Fruit fly (Drosophila melanogaster) S2 (cell line): Measurements from ENCODE around the gene Spn28Db.

ENCODE experiments used
- CG8478 ChIP-seq: fragments of >200 bp; optimal IDR thresholded peaks from 2 replicates; lab custom pipeline; 2018
- CTCF ChIP-seq, 2 experiments: fragments of >200 bp; optimal IDR thresholded peaks; 2 replicates each; lab custom pipeline; 2018

Spn28Db gene

DNA sequence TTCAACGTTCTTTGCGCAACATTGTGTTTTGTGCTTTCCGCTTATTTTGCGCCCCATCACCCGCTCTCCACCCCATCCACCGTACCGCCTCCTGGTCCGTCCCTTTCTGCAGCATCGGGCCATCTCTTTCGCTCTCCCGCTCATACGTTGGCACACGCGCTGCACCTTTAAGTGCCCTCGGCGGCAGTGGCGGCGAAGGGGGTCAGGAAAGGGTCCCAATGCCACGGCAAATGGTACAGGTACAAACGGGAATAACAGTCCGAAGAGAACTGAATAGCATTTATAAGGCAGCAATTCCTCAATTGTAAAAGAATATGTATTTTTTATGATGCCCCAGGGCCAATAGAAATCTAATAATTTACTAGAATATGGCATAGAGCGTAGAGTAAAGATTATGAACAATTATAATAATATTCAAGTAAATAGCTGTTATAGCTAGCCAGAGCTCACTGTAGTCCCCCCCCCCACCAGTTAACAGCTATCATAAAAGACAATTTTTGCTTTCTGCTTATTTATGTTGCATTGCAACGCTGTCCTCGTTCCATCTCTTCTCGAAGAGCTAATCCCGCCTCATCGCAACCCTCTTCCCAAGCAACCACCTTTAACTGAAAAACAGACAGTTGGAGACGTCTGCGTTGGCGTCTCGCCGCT lies 20.8 kb upstream of the Spn28Db start:
- no peak for TF ChIP-seq CTCF (optimal IDR thresholded peaks at IDR 0.05; lab: Kevin White, UChicago)

DNA sequence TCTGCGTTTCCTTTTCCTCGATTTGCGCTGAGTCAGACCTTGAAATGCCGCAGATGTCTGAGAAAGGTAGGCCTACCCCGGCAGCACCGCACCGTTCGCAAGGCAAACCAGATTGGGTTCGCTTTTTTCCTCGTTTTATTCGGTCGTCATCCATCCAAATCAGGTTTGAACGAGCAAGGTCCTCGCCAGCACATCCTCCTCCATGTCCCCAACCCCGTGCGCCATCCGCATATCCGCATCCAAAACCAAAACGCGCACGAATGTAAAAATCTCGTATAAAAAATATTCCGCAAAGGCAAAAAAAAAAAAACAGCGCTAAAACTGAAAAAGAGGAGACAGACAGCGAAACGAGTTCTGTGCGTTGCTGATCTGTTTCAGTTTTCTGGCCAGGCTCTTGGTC lies 19.4 kb upstream of the Spn28Db start:
- TF ChIP-seq CG8478 (lab: Kevin White, UChicago) (no peak), CTCF (optimal IDR thresholded peaks at IDR 0.05; lab: Kevin White, UChicago) (no peak)

DNA sequence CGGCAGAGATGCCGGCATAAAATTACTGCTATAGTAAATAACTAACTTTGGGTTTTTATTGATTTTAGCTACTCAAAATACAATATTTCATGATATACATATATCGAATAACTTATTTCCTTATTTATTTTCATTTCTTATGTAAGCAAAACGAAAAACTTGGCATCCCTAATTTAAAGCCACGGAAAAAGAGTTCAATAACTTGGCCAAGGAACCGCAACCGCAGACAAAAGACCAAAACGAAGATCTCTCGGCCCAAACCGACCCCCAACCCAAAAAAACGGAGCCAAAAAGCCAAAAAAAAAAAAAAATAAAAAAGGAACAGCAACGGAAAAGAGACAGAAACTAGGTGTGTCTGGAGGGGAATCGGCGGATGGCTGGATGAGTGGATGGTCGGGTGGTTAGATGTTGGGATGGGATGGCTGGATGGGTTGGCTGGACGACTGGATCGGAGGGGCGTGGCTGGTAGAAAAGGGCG lies 18.9 kb upstream of the Spn28Db start:
- TF ChIP-seq CTCF (optimal IDR thresholded peaks at IDR 0.05; lab: Kevin White, UChicago) (no peak), CG8478 (lab: Kevin White, UChicago) (no peak)

DNA sequence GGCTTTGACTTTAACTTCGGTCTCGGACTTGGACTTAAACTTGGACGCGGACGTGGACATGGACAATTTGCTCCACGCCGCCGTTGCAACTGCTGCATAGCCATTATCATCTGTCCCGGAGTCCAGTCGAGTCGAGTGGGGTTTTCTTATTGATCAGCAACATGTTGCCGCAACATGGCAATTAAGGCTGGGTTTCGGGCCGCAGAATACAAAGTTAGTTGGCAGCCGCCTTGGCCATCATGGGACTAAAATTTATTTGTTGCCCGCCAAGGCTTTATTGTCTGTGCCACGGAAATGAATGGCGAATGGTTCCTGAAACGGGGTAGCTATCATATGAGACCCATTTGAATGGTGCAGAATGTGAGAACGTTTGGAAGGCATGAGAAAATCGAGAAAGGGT lies 11.3 kb upstream of the Spn28Db start:
- no peak for TF ChIP-seq CTCF (optimal IDR thresholded peaks at IDR 0.05; lab: Kevin White, UChicago)

DNA sequence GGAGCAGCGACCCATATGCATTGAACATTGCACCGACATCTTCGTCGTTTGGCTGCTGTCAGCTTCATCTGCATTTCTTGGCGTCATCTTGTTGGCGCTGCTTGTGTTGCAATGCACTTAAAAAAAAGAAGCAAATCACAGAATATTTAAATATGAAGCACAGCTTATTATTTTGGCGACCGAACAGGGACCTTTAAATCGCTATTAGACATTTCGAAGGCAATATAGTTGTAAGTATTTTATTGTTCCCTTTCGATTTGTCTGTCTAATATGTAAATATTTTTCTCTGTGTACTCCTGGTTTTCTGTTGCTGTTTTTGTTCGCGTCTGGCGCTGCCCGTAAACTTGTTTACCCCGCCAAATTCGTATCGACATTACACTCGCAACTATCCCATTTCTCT lies 9.4 kb upstream of the Spn28Db start:
- no peak for TF ChIP-seq CTCF (optimal IDR thresholded peaks at IDR 0.05; lab: Kevin White, UChicago)
- TF ChIP-seq CG8478 (lab: Kevin White, UChicago) = no peak

DNA sequence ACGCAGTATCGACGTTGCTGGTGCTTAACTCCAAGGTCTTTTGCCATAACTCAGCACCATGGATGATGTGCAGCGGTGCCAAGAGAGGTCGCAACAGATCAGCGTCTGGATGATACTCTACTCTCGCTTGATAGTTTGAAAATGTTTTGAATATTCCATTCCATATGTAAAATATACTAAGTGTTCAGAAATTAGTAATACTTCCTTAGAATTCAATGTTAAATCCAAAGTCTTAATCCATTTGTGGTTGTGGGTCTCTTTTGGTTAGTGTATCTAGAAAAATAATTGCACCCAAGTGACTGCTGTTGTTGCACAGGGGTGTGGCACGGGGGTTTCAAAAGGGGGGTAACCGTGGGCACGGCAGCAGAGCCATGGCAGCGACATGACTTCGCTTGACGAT lies 8.6 kb upstream of the Spn28Db start:
- TF ChIP-seq CTCF (optimal IDR thresholded peaks at IDR 0.05; lab: Kevin White, UChicago) = no peak

DNA sequence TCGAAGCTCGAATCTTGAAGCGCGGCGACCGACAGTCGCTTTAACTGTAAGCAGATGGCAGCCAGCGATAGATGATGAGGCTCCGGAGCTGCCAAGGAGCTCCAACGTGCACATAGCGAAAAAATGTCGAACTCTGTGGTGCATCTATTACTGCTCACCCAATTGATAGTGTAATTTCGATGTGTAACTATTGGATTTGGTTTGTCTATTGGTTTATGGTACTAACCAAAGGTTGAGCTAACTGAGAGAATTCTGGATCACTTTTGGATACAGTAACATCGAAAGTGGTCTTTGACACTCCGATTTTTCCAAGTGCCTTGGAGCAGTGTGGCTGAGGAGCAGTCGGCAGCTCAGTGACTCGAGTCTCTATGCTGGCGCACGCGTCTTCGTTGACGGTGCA lies 8.1 kb upstream of the Spn28Db start:
- no peak for TF ChIP-seq CTCF (optimal IDR thresholded peaks at IDR 0.05; lab: Kevin White, UChicago)
- no peak for TF ChIP-seq CG8478 (lab: Kevin White, UChicago)

DNA sequence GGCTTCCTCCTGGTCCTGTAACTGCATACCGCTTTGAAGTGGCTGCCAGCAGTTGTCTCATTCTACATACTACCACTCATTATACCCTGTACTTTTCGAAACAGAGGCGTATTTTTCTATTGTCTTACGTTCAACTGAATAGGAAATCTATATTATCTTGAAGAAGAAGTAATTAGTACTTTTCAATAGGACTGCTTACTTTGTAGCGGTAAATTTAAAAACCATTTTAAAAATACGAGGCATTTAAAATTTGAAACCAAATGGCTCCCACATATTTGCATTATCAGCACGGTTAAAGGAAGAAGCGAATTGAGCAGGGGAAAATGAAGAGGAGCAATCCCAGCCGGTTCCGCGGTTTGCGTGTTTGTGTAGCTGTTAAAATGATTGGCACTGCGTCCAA lies 6.7 kb upstream of the Spn28Db start:
- TF ChIP-seq CG8478 (lab: Kevin White, UChicago) (no peak), CTCF (optimal IDR thresholded peaks at IDR 0.05; lab: Kevin White, UChicago) (no peak)

DNA sequence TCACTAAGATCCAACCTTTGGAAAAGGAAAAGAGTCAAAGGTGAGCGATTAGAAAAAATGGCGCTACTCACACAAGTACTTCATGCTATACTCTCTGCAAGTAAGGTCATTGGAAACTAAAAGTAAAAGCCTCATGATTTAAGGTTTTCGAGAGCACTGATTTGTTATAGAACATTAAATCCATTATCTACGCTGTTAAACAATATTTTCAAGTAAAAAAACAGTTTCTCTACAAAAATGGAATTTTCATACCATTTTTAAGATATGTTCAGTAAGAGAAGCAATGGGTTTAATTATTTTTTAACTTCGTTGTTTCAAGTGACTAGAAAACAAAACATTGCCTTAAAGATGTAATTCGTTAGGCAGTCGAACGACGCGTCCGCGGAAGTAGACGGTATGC lies 1.5 kb downstream of the Spn28Db start, which contains the start of gene Spn28Da:
Spn28Da (minus strand) TSS at position 101 of the 400 bp plus-strand sequence.
- no peak for TF ChIP-seq CTCF (optimal IDR thresholded peaks at IDR 0.05; lab: Kevin White, UChicago)

DNA sequence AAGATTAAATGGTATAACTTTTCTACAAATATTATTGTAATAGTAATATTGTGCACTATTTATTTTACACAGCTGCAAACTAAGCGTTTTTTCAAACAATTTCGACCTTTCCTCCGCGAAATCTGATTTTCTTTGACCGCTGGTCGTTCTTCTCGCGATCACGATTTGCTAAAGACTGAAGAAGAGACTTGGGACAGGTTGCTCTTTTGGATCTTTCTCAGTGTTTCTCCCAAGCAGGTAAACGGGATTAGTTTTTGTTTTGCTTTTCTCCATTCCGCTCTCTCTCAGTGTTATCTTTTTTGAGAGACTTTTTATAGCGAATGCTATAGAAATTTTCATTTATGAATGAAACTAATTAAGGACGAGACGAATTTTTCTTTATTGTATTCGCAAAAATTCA lies 3.2 kb downstream of the Spn28Db start, which contains the start of gene CG7102:
CG7102 (minus strand) TSS at position 181 of the 400 bp plus-strand sequence.
- TF ChIP-seq CG8478 (lab: Kevin White, UChicago) (no peak), CTCF (optimal IDR thresholded peaks at IDR 0.05; lab: Kevin White, UChicago) (no peak)

DNA sequence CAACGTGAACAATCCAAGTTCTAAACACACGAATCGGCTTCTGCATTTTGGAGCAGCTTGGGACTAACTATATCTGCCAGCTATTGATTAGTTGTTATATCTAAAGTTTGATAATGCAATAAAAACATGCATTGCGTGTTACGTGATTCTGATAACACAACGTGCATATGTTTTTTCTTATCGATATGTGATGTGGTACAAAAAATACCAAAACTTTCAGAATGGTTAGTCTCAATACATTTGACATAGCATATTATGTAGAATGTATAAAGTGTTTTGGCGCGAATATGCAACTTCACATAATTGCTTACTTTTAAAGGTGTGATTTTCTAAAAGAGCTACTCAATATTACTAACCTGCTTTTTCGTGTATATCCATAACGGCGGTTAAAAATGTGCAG lies 4.6 kb downstream of the Spn28Db start:
- TF ChIP-seq CG8478 (lab: Kevin White, UChicago) = no peak
- TF ChIP-seq CTCF (optimal IDR thresholded peaks at IDR 0.05; lab: Kevin White, UChicago) = peak; percentile 42 to 47

DNA sequence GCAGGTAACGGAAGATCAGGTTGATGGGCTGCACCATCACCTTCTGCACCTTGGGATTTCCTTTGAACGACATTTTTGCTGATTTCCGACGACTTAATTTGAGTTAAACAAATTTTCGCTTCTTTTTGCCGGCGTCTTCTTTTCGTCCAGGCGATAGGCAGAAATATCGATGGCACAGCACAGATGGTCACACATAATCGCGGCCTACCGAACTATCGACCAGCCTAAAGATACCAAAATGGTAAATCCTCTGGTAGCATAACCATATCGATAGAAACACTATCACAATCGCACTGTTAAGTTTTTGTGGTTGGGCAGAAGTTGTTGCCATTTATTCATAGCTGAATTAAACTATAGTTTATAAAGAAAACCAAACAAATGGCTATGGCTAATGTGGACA lies 5.2 kb downstream of the Spn28Db start, which contains the start of the genes SmE and CG34132:
SmE (minus strand) TSS at position 180 of the 400 bp plus-strand sequence.
CG34132 (plus strand) TSS at position 233 of the 400 bp plus-strand sequence.
- TF ChIP-seq CTCF (optimal IDR thresholded peaks at IDR 0.05; lab: Kevin White, UChicago) (peak; percentile 40 to 44), CG8478 (lab: Kevin White, UChicago) (no peak)

DNA sequence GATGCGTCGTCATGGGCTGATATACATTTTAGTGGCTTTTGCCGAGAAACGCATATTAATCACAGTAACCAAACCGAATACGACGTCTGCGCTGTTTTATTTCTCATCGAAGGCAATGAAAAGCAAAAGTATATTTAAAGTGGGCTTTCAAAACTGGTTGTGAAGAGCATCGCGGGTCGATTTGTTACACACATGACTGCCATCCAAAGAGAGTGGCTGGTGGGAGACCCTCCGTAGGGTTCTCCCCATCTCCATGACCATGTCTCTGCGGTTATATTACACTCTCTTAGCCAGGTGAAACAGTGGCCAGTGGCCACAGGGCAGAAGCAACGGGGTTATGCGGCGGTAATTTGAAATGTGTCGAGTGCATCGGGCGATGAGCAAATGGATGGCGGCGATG lies 10.0 kb downstream of the Spn28Db start:
- TF ChIP-seq CG8478 (lab: Kevin White, UChicago) = no peak
- TF ChIP-seq CTCF (optimal IDR thresholded peaks at IDR 0.05; lab: Kevin White, UChicago) = no peak

DNA sequence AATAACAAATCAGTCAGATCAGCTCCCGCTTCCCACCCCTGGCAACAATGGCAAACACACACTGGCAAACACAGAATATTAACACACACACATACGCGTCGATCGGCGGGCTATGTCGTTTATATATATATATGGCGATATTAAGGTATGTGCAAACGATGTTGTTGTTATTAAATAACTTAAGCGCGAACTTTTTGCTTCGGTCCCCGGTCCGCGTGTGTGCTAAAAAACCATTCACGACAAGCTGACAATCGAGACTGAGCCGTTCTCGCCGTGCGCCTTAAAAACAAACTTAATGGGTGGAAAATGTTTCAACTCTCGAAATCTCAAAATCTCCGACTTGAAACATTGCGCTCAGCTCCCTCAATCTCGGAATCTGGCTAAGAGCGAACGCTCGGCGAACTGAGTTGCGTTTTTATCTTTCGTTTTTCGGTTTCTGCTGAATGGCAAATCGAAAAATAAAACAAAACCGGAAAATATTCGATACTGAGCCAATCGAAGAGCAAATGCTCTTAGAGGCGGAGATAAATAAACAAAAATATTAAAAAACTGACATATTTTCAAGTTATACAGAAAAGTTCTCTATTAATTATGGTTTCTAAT lies 11.1 kb downstream of the Spn28Db start, which contains the start of gene spz3:
spz3 (minus strand) TSS at position 261 of the 603 bp plus-strand sequence.
- TF ChIP-seq CTCF (optimal IDR thresholded peaks at IDR 0.05; lab: Kevin White, UChicago) = no peak
- TF ChIP-seq CG8478 (lab: Kevin White, UChicago) = no peak

DNA sequence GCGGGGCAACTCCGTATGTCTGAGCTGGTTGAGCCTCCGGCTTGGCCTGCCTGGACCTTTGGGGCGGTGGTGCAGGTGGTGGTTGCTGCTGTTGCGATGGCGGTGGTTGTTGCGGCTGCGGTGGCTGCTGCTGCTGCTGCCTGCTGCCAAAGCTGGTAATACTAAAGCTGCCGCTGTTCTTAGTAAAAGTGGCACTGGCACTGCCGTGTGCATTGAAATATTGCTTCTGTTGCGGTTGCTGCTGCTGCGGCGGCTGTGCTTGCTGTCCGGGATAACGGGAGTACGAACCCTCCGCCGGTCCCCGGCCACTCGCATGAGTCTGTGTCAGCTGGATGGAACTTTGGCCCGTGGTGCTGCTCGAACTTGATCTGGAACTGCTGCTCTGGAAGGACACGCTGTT lies 12.1 kb downstream of the Spn28Db start:
- TF ChIP-seq CTCF (optimal IDR thresholded peaks at IDR 0.05; lab: Kevin White, UChicago) = no peak
- TF ChIP-seq CG8478 (lab: Kevin White, UChicago) = no peak
